Worm (Caenorhabditis elegans): ENCODE data around the gene srh-61.

DNA sequence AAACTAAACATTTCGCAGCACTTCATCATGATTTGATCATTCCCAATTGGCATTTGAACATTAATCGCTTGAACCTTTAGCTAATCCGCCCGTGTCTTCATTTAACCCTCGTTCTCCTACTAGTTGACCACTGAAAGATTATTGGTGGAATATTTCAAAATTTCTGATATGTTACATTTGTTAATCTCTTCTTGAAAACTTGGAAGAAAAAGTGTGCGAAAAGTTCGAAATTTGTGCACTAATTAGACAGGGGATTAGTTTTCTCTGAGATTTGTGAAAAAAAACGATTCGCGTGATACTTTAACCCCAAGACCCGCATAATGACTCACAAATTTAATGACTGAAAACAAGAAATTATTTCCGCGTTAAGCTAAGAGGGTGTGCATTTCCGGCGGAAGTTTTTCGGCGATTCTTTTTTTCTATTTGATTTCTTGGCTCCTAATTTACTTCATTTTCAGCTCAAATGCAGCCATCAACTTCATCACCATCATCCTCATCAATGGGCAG, 19.1 kb upstream of the srh-61 start, which contains the start of gene nimk-1:
- TF ChIP-seq hlh-6 (tag; optimal IDR thresholded peaks at IDR 0.05) (no peak), ama-1 (optimal IDR thresholded peaks at IDR 0.05) (no peak), unc-3 (GFP tag; conservative IDR thresholded peaks at IDR 0.05) (no peak), unc-3 (tag; optimal IDR thresholded peaks at IDR 0.05) (no peak), ceh-2 (tag; optimal IDR thresholded peaks at IDR 0.05) (no peak), F13H6.1 (tag; optimal IDR thresholded peaks at IDR 0.05) (no peak), nhr-232 (tag; optimal IDR thresholded peaks at IDR 0.05) (no peak), fkh-10 (GFP tag; optimal IDR thresholded peaks at IDR 0.05) (no peak), nhr-11 (tag; optimal IDR thresholded peaks at IDR 0.05) (no peak), tbx-2 (tag; optimal IDR thresholded peaks at IDR 0.05) (no peak), pha-4 (tag; optimal IDR thresholded peaks at IDR 0.05) (no peak), K09A11.1 (tag; optimal IDR thresholded peaks at IDR 0.05; ENCODE audit: insufficient read depth) (no peak), ztf-16 (tag; optimal IDR thresholded peaks at IDR 0.05) (no peak), ceh-24 (tag; optimal IDR thresholded peaks at IDR 0.05) (no peak), unc-55 (GFP tag; optimal IDR thresholded peaks at IDR 0.05) (no peak)

All from whole organism, late embryonic.